Worm (Caenorhabditis elegans) whole organism, L1 larva: Measurements from ENCODE around the gene adss-1.

ENCODE experiments used
- C16A3.4 ChIP-seq: fragments of 150-350 bp; optimal IDR thresholded peaks from 2 replicates; lab custom pipeline; 2014; ENCODE audit warnings: missing biosample characterization, missing genetic modification characterization
- aha-1 ChIP-seq: fragments of 150-350 bp; optimal IDR thresholded peaks from 2 replicates; lab custom pipeline; 2014; ENCODE audit warnings: missing biosample characterization, missing genetic modification characterization
- alr-1 ChIP-seq: fragments of 200-800 bp; sonication (Bioruptor generic); optimal IDR thresholded peaks from 2 replicates; lab custom pipeline; 2018; ENCODE audit warnings: borderline replicate concordance, mild to moderate bottlenecking, missing genetic modification characterization, missing compliant biosample characterization
- aly-2 ChIP-seq: fragments of 150-350 bp; optimal IDR thresholded peaks from 2 replicates; lab custom pipeline; 2014; ENCODE audit warnings: missing biosample characterization, missing genetic modification characterization
- ama-1 ChIP-seq: fragments of 150-350 bp; optimal IDR thresholded peaks from 2 replicates; lab custom pipeline; 2014
- blmp-1 ChIP-seq: fragments of 150-350 bp; optimal IDR thresholded peaks from 2 replicates; lab custom pipeline; 2014; ENCODE audit warnings: missing biosample characterization, missing genetic modification characterization
- ceh-63 ChIP-seq: fragments of 200-800 bp; sonication (Bioruptor generic); optimal IDR thresholded peaks from 2 replicates; lab custom pipeline; 2018; ENCODE audit warnings: mild to moderate bottlenecking, missing genetic modification characterization, missing compliant biosample characterization
- dpl-1 ChIP-seq, 3 experiments: fragments of 150-350 bp in 2 of 3; sonication (generic microtip) in 1 of 3; optimal IDR thresholded peaks; 2 replicates each; lab custom pipeline; 2014 to 2017; ENCODE audit warnings: missing biosample characterization in 3 of 3, missing genetic modification characterization in 3 of 3, missing genetic modification reagents in 3 of 3
- dsc-1 ChIP-seq: sonication (generic microtip); optimal IDR thresholded peaks from 2 replicates; lab custom pipeline; 2016; ENCODE audit warnings: mild to moderate bottlenecking, missing genetic modification characterization, missing compliant biosample characterization
- efl-1 ChIP-seq, 4 experiments: fragments of 150-350 bp; optimal IDR thresholded peaks in 3 of 4; peaks in 1 of 4; 1 replicate in 1 of 4; 2 replicates in 3 of 4; lab custom pipeline; 2014; ENCODE audit warnings: missing biosample characterization in 2 of 4, missing genetic modification characterization in 2 of 4, missing genetic modification reagents in 2 of 4
- elt-2 ChIP-seq: sonication (generic microtip); optimal IDR thresholded peaks from 2 replicates; lab custom pipeline; 2016; ENCODE audit warnings: missing genetic modification characterization, mild to moderate bottlenecking, inconsistent platforms, missing compliant biosample characterization, missing genetic modification reagents
- fkh-10 ChIP-seq: sonication (generic microtip); optimal IDR thresholded peaks from 2 replicates; lab custom pipeline; 2017; ENCODE audit warnings: missing biosample characterization, missing genetic modification reagents, missing genetic modification characterization
- fkh-4 ChIP-seq: sonication (generic microtip); optimal IDR thresholded peaks from 2 replicates; lab custom pipeline; 2016; ENCODE audit warnings: missing compliant biosample characterization, missing genetic modification characterization, borderline replicate concordance
- fkh-8 ChIP-seq: sonication (generic microtip); optimal IDR thresholded peaks from 2 replicates; lab custom pipeline; 2016; ENCODE audit warnings: mild to moderate bottlenecking, missing genetic modification characterization, missing compliant biosample characterization
- fos-1 ChIP-seq: fragments of 150-350 bp; optimal IDR thresholded peaks from 2 replicates; lab custom pipeline; 2014; ENCODE audit warnings: missing biosample characterization, missing genetic modification characterization
- grh-1 ChIP-seq: fragments of 200-800 bp; sonication (Bioruptor generic); IDR thresholded peaks from 2 replicates; pipeline ENCODE4 v1.3.6; 2022; ENCODE audit warnings: missing genetic modification reagents, missing genetic modification characterization, missing compliant biosample characterization
- hlh-4 ChIP-seq: sonication (generic microtip); optimal IDR thresholded peaks from 2 replicates; lab custom pipeline; 2016; ENCODE audit warnings: mild to moderate bottlenecking, missing genetic modification characterization, missing compliant biosample characterization
- hpl-2 ChIP-seq: fragments of 150-350 bp; optimal IDR thresholded peaks from 2 replicates; lab custom pipeline; 2014; ENCODE audit warnings: missing biosample characterization, missing genetic modification reagents, missing genetic modification characterization
- isw-1 ChIP-seq: fragments of 200-800 bp; sonication (Bioruptor generic); IDR thresholded peaks from 2 replicates; pipeline ENCODE4 v1.3.6; 2022; ENCODE audit warnings: missing genetic modification characterization, missing compliant biosample characterization
- lin-14 ChIP-seq: fragments of 200-800 bp; sonication (Bioruptor generic); optimal IDR thresholded peaks from 2 replicates; lab custom pipeline; 2018; ENCODE audit warnings: mild to moderate bottlenecking, missing genetic modification characterization, moderate library complexity, missing compliant biosample characterization
- lin-15B ChIP-seq: fragments of 150-350 bp; sonication (generic microtip); optimal IDR thresholded peaks from 3 replicates; lab custom pipeline; 2014; ENCODE audit warnings: missing biosample characterization, missing genetic modification characterization
- lin-35 ChIP-seq, 2 experiments: fragments of 150-350 bp; optimal IDR thresholded peaks; 2 replicates each; lab custom pipeline; 2014; ENCODE audit warnings: missing biosample characterization in 2 of 2, missing genetic modification characterization in 2 of 2, missing genetic modification reagents in 2 of 2
- mab-9 ChIP-seq: fragments of 200-800 bp; sonication (Bioruptor generic); IDR thresholded peaks from 2 replicates; pipeline ENCODE4 v1.3.6; 2022; ENCODE audit warnings: missing genetic modification reagents, missing genetic modification characterization, missing compliant biosample characterization
- mep-1 ChIP-seq: fragments of 150-350 bp; optimal IDR thresholded peaks from 2 replicates; lab custom pipeline; 2014; ENCODE audit warnings: missing biosample characterization, missing genetic modification characterization
- nhr-12 ChIP-seq: sonication (generic microtip); optimal IDR thresholded peaks from 2 replicates; lab custom pipeline; 2017; ENCODE audit warnings: missing biosample characterization, missing genetic modification characterization
- nhr-20 ChIP-seq: sonication (generic microtip); optimal IDR thresholded peaks from 2 replicates; lab custom pipeline; 2016; ENCODE audit warnings: mild to moderate bottlenecking, missing genetic modification characterization, missing compliant biosample characterization
- nhr-47 ChIP-seq: sonication (generic microtip); optimal IDR thresholded peaks from 2 replicates; lab custom pipeline; 2016; ENCODE audit warnings: mild to moderate bottlenecking, missing genetic modification characterization, moderate library complexity, missing compliant biosample characterization
- nhr-71 ChIP-seq: sonication (generic microtip); optimal IDR thresholded peaks from 2 replicates; lab custom pipeline; 2016; ENCODE audit warnings: mild to moderate bottlenecking, missing genetic modification characterization, moderate library complexity, missing compliant biosample characterization
- nhr-77 ChIP-seq: fragments of 150-350 bp; optimal IDR thresholded peaks from 2 replicates; lab custom pipeline; 2014; ENCODE audit warnings: missing biosample characterization, missing genetic modification characterization
- nhr-84 ChIP-seq: sonication (generic microtip); optimal IDR thresholded peaks from 2 replicates; lab custom pipeline; 2017; ENCODE audit warnings: missing biosample characterization, missing genetic modification characterization
- nhr-85 ChIP-seq: sonication (generic microtip); peaks from one replicate; lab custom pipeline; 2016; ENCODE audit warnings: missing genetic modification characterization, inconsistent platforms, missing compliant biosample characterization
- pag-3 ChIP-seq: sonication (generic microtip); optimal IDR thresholded peaks from 2 replicates; lab custom pipeline; 2017; ENCODE audit warnings: missing genetic modification characterization, mild to moderate bottlenecking, missing compliant biosample characterization, antibody characterized with exemption, borderline replicate concordance; ENCODE audit not compliant: insufficient read depth
- pqm-1 ChIP-seq: sonication (generic microtip); optimal IDR thresholded peaks from 3 replicates; lab custom pipeline; 2017; ENCODE audit warnings: missing biosample characterization, missing genetic modification characterization
- rnt-1 ChIP-seq: sonication (generic microtip); optimal IDR thresholded peaks from 2 replicates; lab custom pipeline; 2016; ENCODE audit warnings: mild to moderate bottlenecking, missing genetic modification characterization, moderate library complexity, missing compliant biosample characterization
- skn-1 ChIP-seq: fragments of 150-350 bp; optimal IDR thresholded peaks from 2 replicates; lab custom pipeline; 2014; ENCODE audit warnings: missing biosample characterization, missing genetic modification characterization
- snu-23 ChIP-seq: sonication (generic microtip); optimal IDR thresholded peaks from 2 replicates; lab custom pipeline; 2016; ENCODE audit warnings: missing genetic modification characterization, missing compliant biosample characterization
- unc-86 ChIP-seq: sonication (generic microtip); optimal IDR thresholded peaks from 2 replicates; lab custom pipeline; 2016; ENCODE audit warnings: missing genetic modification characterization, missing compliant biosample characterization
- zag-1 ChIP-seq: fragments of 150-350 bp; optimal IDR thresholded peaks from 2 replicates; lab custom pipeline; 2014; ENCODE audit warnings: missing biosample characterization, missing genetic modification characterization
- zip-4 ChIP-seq: fragments of 200-800 bp; sonication (Bioruptor generic); optimal IDR thresholded peaks from 2 replicates; lab custom pipeline; 2018; ENCODE audit warnings: mild to moderate bottlenecking, missing genetic modification characterization, moderate library complexity, missing compliant biosample characterization
- ztf-4 ChIP-seq: fragments of 150-350 bp; optimal IDR thresholded peaks from 2 replicates; lab custom pipeline; 2014; ENCODE audit warnings: missing biosample characterization, missing genetic modification characterization

The adss-1 gene

DNA sequence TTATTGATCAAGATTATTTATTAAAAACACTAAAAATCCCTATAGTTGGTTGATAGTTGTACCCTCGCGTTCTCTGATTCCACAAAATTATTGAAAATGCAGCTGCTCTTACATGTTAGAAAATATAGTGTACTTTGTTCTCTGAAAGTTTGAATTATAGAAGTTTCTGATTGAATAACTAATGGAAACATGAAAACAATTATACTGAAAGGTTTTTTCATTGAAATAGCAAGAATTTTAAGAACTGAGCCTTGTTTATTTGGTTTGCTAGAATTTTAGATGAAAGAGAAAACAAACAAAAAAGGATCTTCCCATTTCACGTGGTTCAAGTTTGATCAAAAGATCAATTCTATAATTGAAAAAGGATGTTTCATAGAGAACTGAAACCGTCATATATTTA lies 44.3 kb upstream of the adss-1 start:
- TF ChIP-seq hlh-4 (tag; lab: Kevin White, UChicago) (peak; percentile 59), unc-86 (tag; lab: Kevin White, UChicago) (peak; percentile 18), fkh-8 (peak; percentile 52), nhr-71 (peak; percentile 46), lin-14 (GFP tag; lab: Kevin White, UChicago) (peak; percentile 21), alr-1 (tag; lab: Kevin White, UChicago) (no peak), aha-1 (tag; lab: Kevin White, UChicago) (no peak), dsc-1 (tag; lab: Kevin White, UChicago) (peak; percentile 32)

DNA sequence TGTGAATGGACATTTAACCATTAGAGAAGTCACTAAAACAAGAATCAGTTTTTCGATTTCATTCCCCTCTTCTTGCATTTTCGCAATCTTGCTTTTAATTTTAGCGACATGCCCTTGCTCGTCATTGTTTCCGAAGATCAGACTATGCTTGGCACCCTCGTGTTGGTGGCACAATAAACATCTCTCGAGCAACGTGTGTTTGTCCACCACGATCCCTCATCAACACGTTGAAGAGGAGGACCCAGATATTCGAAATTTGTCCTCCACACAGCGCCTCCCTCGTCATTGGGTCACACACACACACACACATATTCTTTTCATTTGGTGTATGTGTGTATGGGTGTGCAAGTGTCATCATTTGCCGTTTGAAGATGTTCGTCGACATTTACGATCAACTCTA lies 42.1 kb upstream of the adss-1 start, which contains the start of gene srd-32:
TSS of gene srd-32 (plus strand) at position 301 of the 400 bp plus-strand sequence.
- TF ChIP-seq pqm-1 (tag; lab: Kevin White, UChicago) (no peak), dsc-1 (tag; lab: Kevin White, UChicago) (peak; percentile 68)

DNA sequence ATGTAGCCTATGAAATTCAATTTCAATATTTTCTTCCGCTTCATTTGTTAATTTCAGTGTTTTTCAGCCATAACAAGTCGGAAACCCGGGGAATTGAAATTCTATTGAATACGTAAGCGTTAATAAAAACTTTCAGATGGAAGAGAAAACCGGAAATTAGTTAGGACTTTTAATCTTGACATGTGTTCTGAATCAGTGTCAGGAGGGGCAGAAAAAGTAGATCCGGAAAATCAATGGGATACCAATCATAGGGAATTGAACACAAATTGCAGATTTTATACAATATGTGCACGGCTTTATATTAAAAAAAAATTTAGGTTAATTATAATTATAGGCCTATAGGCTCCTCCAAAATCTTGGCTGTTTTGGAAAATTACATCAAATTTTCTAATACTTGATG lies 41.1 kb upstream of the adss-1 start:
- no peak for TF ChIP-seq pqm-1 (tag; lab: Kevin White, UChicago)
- no peak for TF ChIP-seq lin-15B
- TF ChIP-seq skn-1 (tag; lab: Kevin White, UChicago): no peak
- TF ChIP-seq grh-1 (GFP tag; lab: Robert Waterston, UW): no peak
- no peak for TF ChIP-seq fos-1
- peak; percentile 78 for TF ChIP-seq fkh-4 (tag; lab: Kevin White, UChicago)
- TF ChIP-seq efl-1 (optimal IDR thresholded peaks at IDR 0.05; lab: Kevin White, UChicago): no peak
- no peak for TF ChIP-seq efl-1 (GFP tag; optimal IDR thresholded peaks at IDR 0.05 in 1 of 2; lab: Kevin White, UChicago)
- no peak for TF ChIP-seq fkh-10 (GFP tag; lab: Kevin White, UChicago)
- TF ChIP-seq fkh-8: peak; percentile 4
- no peak for TF ChIP-seq C16A3.4 (tag; lab: Kevin White, UChicago)
- TF ChIP-seq dsc-1 (tag; lab: Kevin White, UChicago): peak; percentile 92

DNA sequence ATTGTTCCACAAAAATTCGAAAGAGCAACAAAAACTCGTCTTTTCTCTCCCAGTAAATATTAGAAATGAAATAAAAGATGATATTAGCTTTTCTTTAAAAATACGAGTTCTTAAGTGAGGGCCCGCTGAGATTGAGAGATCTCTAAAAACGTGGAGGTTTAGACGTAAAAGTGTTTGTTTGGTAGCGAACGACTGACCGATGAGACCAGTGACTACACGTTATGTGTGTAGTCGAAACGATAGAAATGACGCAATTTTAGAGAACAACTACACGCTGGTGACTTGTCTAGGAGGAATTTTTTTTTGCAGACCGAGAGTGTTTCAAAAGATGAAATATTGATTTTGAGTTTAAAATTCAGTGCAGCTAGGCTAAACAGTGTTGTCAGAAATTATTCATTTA lies 39.5 kb upstream of the adss-1 start, which contains the start of gene C37H5.13:
TSS of gene C37H5.13 (minus strand) at position 229 of the 400 bp plus-strand sequence.
- TF ChIP-seq mep-1 (tag; lab: Kevin White, UChicago): peak; percentile 21
- no peak for TF ChIP-seq elt-2 (tag; lab: Kevin White, UChicago)
- TF ChIP-seq ama-1 (lab: Kevin White, UChicago): no peak
- no peak for TF ChIP-seq zag-1
- TF ChIP-seq skn-1 (tag; lab: Kevin White, UChicago): no peak
- TF ChIP-seq nhr-84 (tag; lab: Kevin White, UChicago): no peak
- TF ChIP-seq aly-2 (tag; lab: Kevin White, UChicago): no peak
- TF ChIP-seq ceh-63 (GFP tag; lab: Kevin White, UChicago): no peak
- TF ChIP-seq zip-4: no peak
- peak; percentile 73 for TF ChIP-seq lin-14 (GFP tag; lab: Kevin White, UChicago)
- peak; percentile 27 for TF ChIP-seq nhr-77 (tag; lab: Kevin White, UChicago)
- no peak for TF ChIP-seq hpl-2 (GFP tag; lab: Kevin White, UChicago)
- no peak for TF ChIP-seq mab-9 (GFP tag; lab: Robert Waterston, UW)
- TF ChIP-seq pag-3 (tag; lab: Kevin White, UChicago): no peak
- TF ChIP-seq nhr-47: no peak
- TF ChIP-seq nhr-12 (tag; lab: Kevin White, UChicago): no peak
- no peak for TF ChIP-seq rnt-1 (tag; lab: Kevin White, UChicago)
- peak; percentile 1 for TF ChIP-seq C16A3.4 (tag; lab: Kevin White, UChicago)
- TF ChIP-seq dpl-1 (GFP tag; optimal IDR thresholded peaks at IDR 0.05; lab: Kevin White, UChicago): no peak
- TF ChIP-seq nhr-71: peak; percentile 49
- peak; percentile 18 for TF ChIP-seq ztf-4 (tag; lab: Kevin White, UChicago)
- TF ChIP-seq isw-1: no peak
- TF ChIP-seq lin-35 (GFP tag; optimal IDR thresholded peaks at IDR 0.05; lab: Kevin White, UChicago): peak in 1 of 2 experiments; percentile 32
- TF ChIP-seq snu-23 (GFP tag; lab: Kevin White, UChicago): peak; percentile 31
- peak; percentile 50 for TF ChIP-seq nhr-85 (tag; lab: Kevin White, UChicago)
- TF ChIP-seq nhr-20 (tag; lab: Kevin White, UChicago): peak; percentile 53
- TF ChIP-seq blmp-1 (tag; lab: Kevin White, UChicago): no peak
